Worm (Caenorhabditis elegans): ENCODE results near the gene nhr-32.

nhr-32 gene

ce11 chrX:13212528-13212927 lies 39.2 kb upstream of the nhr-32 start:
- no peak for TF ChIP-seq nhr-77 (tag; optimal IDR thresholded peaks at IDR 0.05)
- no peak for TF ChIP-seq ama-1 (optimal IDR thresholded peaks at IDR 0.05)
- no peak for TF ChIP-seq ztf-4 (tag; optimal IDR thresholded peaks at IDR 0.05)
- TF ChIP-seq tbx-2 (tag; optimal IDR thresholded peaks at IDR 0.05): no peak
- TF ChIP-seq hmg-11 (tag; optimal IDR thresholded peaks at IDR 0.05): no peak
- no peak for TF ChIP-seq egl-5 (tag; optimal IDR thresholded peaks at IDR 0.05)
- no peak for TF ChIP-seq pqm-1 (tag; optimal IDR thresholded peaks at IDR 0.05)
- TF ChIP-seq nhr-76 (tag; optimal IDR thresholded peaks at IDR 0.05): no peak
- no peak for TF ChIP-seq ztf-11 (tag; optimal IDR thresholded peaks at IDR 0.05)
- no peak for TF ChIP-seq nhr-67 (tag; optimal IDR thresholded peaks at IDR 0.05)
- TF ChIP-seq unc-39 (tag; optimal IDR thresholded peaks at IDR 0.05): no peak
- no peak for TF ChIP-seq nfya-1 (tag; optimal IDR thresholded peaks at IDR 0.05; ENCODE audit: insufficient read depth)
- no peak for TF ChIP-seq lin-39 (tag; optimal IDR thresholded peaks at IDR 0.05)
- no peak for TF ChIP-seq daf-12 (tag; optimal IDR thresholded peaks at IDR 0.05)
- no peak for TF ChIP-seq sea-2 (GFP tag; optimal IDR thresholded peaks at IDR 0.05)
- TF ChIP-seq nhr-12 (tag; optimal IDR thresholded peaks at IDR 0.05): no peak
- TF ChIP-seq jun-1 (tag; optimal IDR thresholded peaks at IDR 0.05): no peak
- TF ChIP-seq nhr-23 (tag; optimal IDR thresholded peaks at IDR 0.05): no peak

- TF ChIP-seq zag-1 (tag; optimal IDR thresholded peaks at IDR 0.05): no peak
- TF ChIP-seq aly-2 (tag; optimal IDR thresholded peaks at IDR 0.05): no peak
- TF ChIP-seq nhr-76 (tag; optimal IDR thresholded peaks at IDR 0.05): no peak
- no peak for TF ChIP-seq nhr-77 (tag; optimal IDR thresholded peaks at IDR 0.05)
- no peak for TF ChIP-seq hmg-11 (tag; optimal IDR thresholded peaks at IDR 0.05)
- TF ChIP-seq elt-2 (tag; optimal IDR thresholded peaks at IDR 0.05): no peak
- no peak for TF ChIP-seq pha-4 (tag; optimal IDR thresholded peaks at IDR 0.05)
- no peak for TF ChIP-seq pqm-1 (tag; optimal IDR thresholded peaks at IDR 0.05)
- TF ChIP-seq lsy-12 (tag; optimal IDR thresholded peaks at IDR 0.05): no peak
- no peak for TF ChIP-seq ceh-9 (tag; optimal IDR thresholded peaks at IDR 0.05)
- TF ChIP-seq tbx-2 (tag; optimal IDR thresholded peaks at IDR 0.05): no peak
- TF ChIP-seq ceh-28 (tag; optimal IDR thresholded peaks at IDR 0.05): no peak
- no peak for TF ChIP-seq ama-1 (optimal IDR thresholded peaks at IDR 0.05)
- no peak for TF ChIP-seq eor-1 (tag; optimal IDR thresholded peaks at IDR 0.05)
Observed at ce11 chrX:13216802-13217201, 35.0 kb upstream of the nhr-32 start, which contains the start of gene R12H7.4. TSS of gene R12H7.4 (plus strand) at chrX:13217102.

ce11 chrX:13217940-13218339 lies 33.8 kb upstream of the nhr-32 start:
- TF ChIP-seq mdl-1 (tag; optimal IDR thresholded peaks at IDR 0.05): no peak
- no peak for TF ChIP-seq nfya-1 (tag; optimal IDR thresholded peaks at IDR 0.05; ENCODE audit: insufficient read depth)
- no peak for TF ChIP-seq nhr-43 (tag; optimal IDR thresholded peaks at IDR 0.05; ENCODE audit: poor library complexity, severe bottlenecking)
- TF ChIP-seq sea-2 (GFP tag; optimal IDR thresholded peaks at IDR 0.05): no peak
- no peak for TF ChIP-seq nhr-25 (tag; optimal IDR thresholded peaks at IDR 0.05)
- TF ChIP-seq zag-1 (tag; optimal IDR thresholded peaks at IDR 0.05): no peak
- no peak for TF ChIP-seq egl-27 (tag; optimal IDR thresholded peaks at IDR 0.05)

ce11 chrX:13220609-13221008 lies 31.2 kb upstream of the nhr-32 start:
- TF ChIP-seq aly-2 (tag; optimal IDR thresholded peaks at IDR 0.05) (no peak), lin-39 (tag; optimal IDR thresholded peaks at IDR 0.05) (peak; percentile 24), nfya-1 (tag; optimal IDR thresholded peaks at IDR 0.05; ENCODE audit: insufficient read depth) (peak; percentile 20), ZK546.5 (tag; optimal IDR thresholded peaks at IDR 0.05) (no peak), snpc-4 (tag; optimal IDR thresholded peaks at IDR 0.05) (peak; percentile 37)

- TF ChIP-seq nhr-77 (tag; optimal IDR thresholded peaks at IDR 0.05): no peak
- TF ChIP-seq elt-2 (tag; optimal IDR thresholded peaks at IDR 0.05): peak; percentile 31
- no peak for TF ChIP-seq egl-5 (tag; optimal IDR thresholded peaks at IDR 0.05)
- no peak for TF ChIP-seq nhr-67 (tag; optimal IDR thresholded peaks at IDR 0.05)
- no peak for TF ChIP-seq eor-1 (tag; optimal IDR thresholded peaks at IDR 0.05)
Observed at ce11 chrX:13221357-13221756, 30.4 kb upstream of the nhr-32 start, which contains the start of gene asp-4. TSS of gene asp-4 (minus strand) at chrX:13221462.

- no peak for TF ChIP-seq elt-2 (tag; optimal IDR thresholded peaks at IDR 0.05)
- no peak for TF ChIP-seq ama-1 (optimal IDR thresholded peaks at IDR 0.05)
- TF ChIP-seq nhr-77 (tag; optimal IDR thresholded peaks at IDR 0.05): no peak
Observed at ce11 chrX:13223437-13223836, 28.3 kb upstream of the nhr-32 start, which contains the start of gene skr-20. TSS of gene skr-20 (minus strand) at chrX:13223537.
